Worm (Caenorhabditis elegans) whole organism, L4 larva: ENCODE measurements around the gene F42H10.3.

Experiments used
- F26F4.8 ChIP-seq: fragments of 200-800 bp; sonication (Bioruptor generic); conservative IDR thresholded peaks from 2 replicates; pipeline ENCODE4 v1.3.6; 2022; ENCODE audit warnings: missing genetic modification characterization, missing compliant biosample characterization
- F44E2.7 ChIP-seq: fragments of 200-800 bp; sonication (Bioruptor generic); IDR thresholded peaks from 2 replicates; pipeline ENCODE4 v2.1.2; 2022; ENCODE audit warnings: missing genetic modification characterization, missing compliant biosample characterization
- R02D3.7 ChIP-seq: fragments of 150-350 bp; sonication (generic microtip); optimal IDR thresholded peaks from 3 replicates; lab custom pipeline; 2014; ENCODE audit warnings: missing biosample characterization, missing genetic modification characterization
- T26A8.4 ChIP-seq: fragments of 200-800 bp; sonication (Bioruptor generic); IDR thresholded peaks from 2 replicates; pipeline ENCODE4 v1.3.6; 2022; ENCODE audit warnings: missing genetic modification characterization, missing compliant biosample characterization
- Y48G9A.11 ChIP-seq: fragments of 200-800 bp; sonication (Bioruptor generic); IDR thresholded peaks from 2 replicates; pipeline ENCODE4 v1.3.6; 2022; ENCODE audit warnings: missing genetic modification reagents, missing genetic modification characterization, missing compliant biosample characterization
- aha-1 ChIP-seq: fragments of 150-350 bp; peaks from one replicate; lab custom pipeline; 2014; ENCODE audit warnings: missing biosample characterization, missing genetic modification characterization
- aly-2 ChIP-seq: sonication (generic microtip); optimal IDR thresholded peaks from 2 replicates; lab custom pipeline; 2018; ENCODE audit warnings: missing biosample characterization, missing genetic modification characterization
- ama-1 ChIP-seq: fragments of 150-350 bp; optimal IDR thresholded peaks from 2 replicates; lab custom pipeline; 2014; ENCODE audit warnings: inconsistent platforms, mixed read lengths
- attf-4 ChIP-seq: sonication (generic microtip); optimal IDR thresholded peaks from 3 replicates; lab custom pipeline; 2017; ENCODE audit warnings: missing biosample characterization, missing genetic modification characterization
- ctbp-1 ChIP-seq: fragments of 200-800 bp; sonication (Bioruptor generic); IDR thresholded peaks from 2 replicates; pipeline ENCODE4 v1.3.6; 2022; ENCODE audit warnings: missing genetic modification reagents, missing genetic modification characterization, missing compliant biosample characterization
- dmd-6 ChIP-seq: fragments of 200-800 bp; sonication (Bioruptor generic); IDR thresholded peaks from 2 replicates; pipeline ENCODE4 v1.3.6; 2022; ENCODE audit warnings: missing genetic modification reagents, missing genetic modification characterization, missing compliant biosample characterization
- dmd-8 ChIP-seq: fragments of 200-800 bp; sonication (Bioruptor generic); IDR thresholded peaks from 2 replicates; pipeline ENCODE4 v1.3.6; 2022; ENCODE audit warnings: missing genetic modification characterization, missing compliant biosample characterization
- dmd-9 ChIP-seq: fragments of 200-800 bp; sonication (Bioruptor generic); IDR thresholded peaks from 2 replicates; pipeline ENCODE4 v1.3.6; 2022; ENCODE audit warnings: missing genetic modification reagents, missing genetic modification characterization, missing compliant biosample characterization
- egl-43 ChIP-seq: fragments of 200-800 bp; sonication (Bioruptor generic); IDR thresholded peaks from 2 replicates; pipeline ENCODE4 v1.3.6; 2022; ENCODE audit warnings: missing genetic modification reagents, missing genetic modification characterization, missing compliant biosample characterization
- fkh-10 ChIP-seq: fragments of 150-350 bp; optimal IDR thresholded peaks from 2 replicates; lab custom pipeline; 2014; ENCODE audit warnings: missing biosample characterization, missing genetic modification reagents, missing genetic modification characterization
- hlh-30 ChIP-seq: sonication (generic microtip); optimal IDR thresholded peaks from 2 replicates; lab custom pipeline; 2017; ENCODE audit warnings: antibody characterized with exemption, mild to moderate bottlenecking, missing genetic modification characterization, missing compliant biosample characterization; ENCODE audit not compliant: insufficient read depth
- hmg-1.1 ChIP-seq: fragments of 200-800 bp; sonication (Bioruptor generic); IDR thresholded peaks from 2 replicates; pipeline ENCODE4 v1.3.6; 2022; ENCODE audit warnings: missing genetic modification reagents, missing genetic modification characterization, missing compliant biosample characterization
- jun-1 ChIP-seq: fragments of 150-350 bp; optimal IDR thresholded peaks from 2 replicates; lab custom pipeline; 2014; ENCODE audit warnings: missing biosample characterization, missing genetic modification reagents, missing genetic modification characterization
- lin-1 ChIP-seq: fragments of 200-800 bp; sonication (Bioruptor generic); IDR thresholded peaks from 2 replicates; pipeline ENCODE4 v1.3.6; 2022; ENCODE audit warnings: missing genetic modification reagents, missing genetic modification characterization, missing compliant biosample characterization
- lin-13 ChIP-seq: fragments of 150-350 bp; optimal IDR thresholded peaks from 2 replicates; lab custom pipeline; 2014; ENCODE audit warnings: missing biosample characterization, missing genetic modification reagents, missing genetic modification characterization
- lin-38 ChIP-seq: fragments of 200-800 bp; sonication (Bioruptor generic); IDR thresholded peaks from 2 replicates; pipeline ENCODE4 v1.3.6; 2022; ENCODE audit warnings: missing genetic modification reagents, missing genetic modification characterization, missing compliant biosample characterization
- lin-39 ChIP-seq: fragments of 150-350 bp; optimal IDR thresholded peaks from 2 replicates; lab custom pipeline; 2014; ENCODE audit warnings: missing biosample characterization, missing genetic modification reagents, missing genetic modification characterization
- lsy-2 ChIP-seq, 2 experiments: fragments of 150-350 bp in 1 of 2; sonication (generic microtip) in 1 of 2; optimal IDR thresholded peaks; 2 replicates each; lab custom pipeline; 2014 to 2017; ENCODE audit warnings: missing biosample characterization in 2 of 2, missing genetic modification characterization in 2 of 2
- madf-9 ChIP-seq: fragments of 200-800 bp; sonication (Bioruptor generic); conservative IDR thresholded peaks from 2 replicates; pipeline ENCODE4 v1.3.6; 2022; ENCODE audit warnings: missing genetic modification reagents, missing genetic modification characterization, missing compliant biosample characterization
- mdt-29 ChIP-seq: fragments of 200-800 bp; sonication (Bioruptor generic); IDR thresholded peaks from 2 replicates; pipeline ENCODE4 v1.3.6; 2022; ENCODE audit warnings: missing genetic modification reagents, missing genetic modification characterization, missing compliant biosample characterization
- mxl-2 ChIP-seq: fragments of 200-800 bp; sonication (Bioruptor generic); conservative IDR thresholded peaks from 2 replicates; pipeline ENCODE4 v1.3.6; 2022; ENCODE audit warnings: missing genetic modification reagents, missing genetic modification characterization, missing compliant biosample characterization
- mxl-3 ChIP-seq: fragments of 200-800 bp; sonication (Bioruptor generic); optimal IDR thresholded peaks from 2 replicates; lab custom pipeline; 2018; ENCODE audit warnings: mild to moderate bottlenecking, missing genetic modification characterization, missing compliant biosample characterization
- nhr-25 ChIP-seq: sonication (generic microtip); optimal IDR thresholded peaks from 2 replicates; lab custom pipeline; 2017; ENCODE audit warnings: missing genetic modification characterization, mild to moderate bottlenecking, missing compliant biosample characterization, antibody characterized with exemption, moderate library complexity, borderline replicate concordance; ENCODE audit not compliant: insufficient read depth
- nhr-28 ChIP-seq: fragments of 150-350 bp; optimal IDR thresholded peaks from 2 replicates; lab custom pipeline; 2014; ENCODE audit warnings: missing biosample characterization, missing genetic modification characterization
- nhr-42 ChIP-seq: fragments of 200-800 bp; sonication (Bioruptor generic); IDR thresholded peaks from 2 replicates; pipeline ENCODE4 v1.3.6; 2022; ENCODE audit warnings: missing genetic modification characterization, missing compliant biosample characterization
- skn-1 ChIP-seq: fragments of 150-350 bp; optimal IDR thresholded peaks from 2 replicates; lab custom pipeline; 2014; ENCODE audit warnings: missing biosample characterization, missing genetic modification characterization
- snpc-1.2 ChIP-seq: fragments of 200-800 bp; sonication (Bioruptor generic); IDR thresholded peaks from 2 replicates; pipeline ENCODE4 v1.3.6; 2022; ENCODE audit warnings: missing genetic modification reagents, missing genetic modification characterization, missing compliant biosample characterization
- snpc-4 ChIP-seq: fragments of 150-350 bp; optimal IDR thresholded peaks from 2 replicates; lab custom pipeline; 2014; ENCODE audit warnings: missing biosample characterization, missing genetic modification characterization
- unc-130 ChIP-seq: sonication (generic microtip); optimal IDR thresholded peaks from 2 replicates; lab custom pipeline; 2016; ENCODE audit warnings: missing genetic modification reagents, missing genetic modification characterization, missing compliant biosample characterization
- unc-39 ChIP-seq: sonication (generic microtip); optimal IDR thresholded peaks from 2 replicates; lab custom pipeline; 2017; ENCODE audit warnings: missing biosample characterization, missing genetic modification characterization
- vab-7 ChIP-seq: fragments of 200-800 bp; sonication (Bioruptor generic); IDR thresholded peaks from 2 replicates; pipeline ENCODE4 v1.3.6; 2022; ENCODE audit warnings: missing genetic modification reagents, missing genetic modification characterization, missing compliant biosample characterization
- zip-2 ChIP-seq: fragments of 150-350 bp; optimal IDR thresholded peaks from 2 replicates; lab custom pipeline; 2014; ENCODE audit warnings: missing biosample characterization, missing genetic modification characterization

Gene F42H10.3

ce11 chrIII:8509644-8510393 lies 25.9 kb downstream of the F42H10.3 start (continued):
- TF ChIP-seq F26F4.8, result no peak
- no peak for TF ChIP-seq lin-13 (GFP tag; lab: Kevin White, UChicago)
- TF ChIP-seq skn-1 (tag; lab: Kevin White, UChicago), result no peak

ce11 chrIII:8511711-8512110 lies 27.8 kb downstream of the F42H10.3 start:
- no peak for TF ChIP-seq jun-1 (tag; lab: Kevin White, UChicago)
- TF ChIP-seq lin-38 (GFP tag; lab: Robert Waterston, UW), result no peak
- no peak for TF ChIP-seq unc-39
- TF ChIP-seq T26A8.4 (GFP tag; lab: Robert Waterston, UW), result no peak
- TF ChIP-seq vab-7, result no peak
- no peak for TF ChIP-seq dmd-8 (GFP tag; lab: Robert Waterston, UW)
- peak; percentile 87 for TF ChIP-seq fkh-10
- TF ChIP-seq nhr-28 (tag; lab: Kevin White, UChicago), result no peak
- TF ChIP-seq dmd-6 (GFP tag; lab: Robert Waterston, UW), result no peak
- no peak for TF ChIP-seq nhr-25
- TF ChIP-seq lin-1 (GFP tag; lab: Robert Waterston, UW), result no peak
- 0 out of 2 replicates have a peak, but pooled peaks have one; percentile 9 for TF ChIP-seq ctbp-1 (GFP tag; lab: Robert Waterston, UW)
- TF ChIP-seq lin-39 (tag; lab: Kevin White, UChicago), result no peak
- no peak for TF ChIP-seq snpc-4 (tag; lab: Kevin White, UChicago)
- TF ChIP-seq lsy-2 (tag; optimal IDR thresholded peaks at IDR 0.05; lab: Kevin White, UChicago), result peak in 1 of 2 experiments; percentile 14
- TF ChIP-seq mdt-29 (GFP tag; lab: Robert Waterston, UW), result no peak
- TF ChIP-seq aly-2, result no peak
- TF ChIP-seq F44E2.7 (GFP tag; lab: Robert Waterston, UW), result no peak
- no peak for TF ChIP-seq R02D3.7 (tag; lab: Kevin White, UChicago)

- TF ChIP-seq Y48G9A.11 (GFP tag; lab: Robert Waterston, UW), result no peak
- TF ChIP-seq snpc-1.2 (GFP tag; lab: Robert Waterston, UW), result no peak
- TF ChIP-seq nhr-28 (tag; lab: Kevin White, UChicago), result no peak
- no peak for TF ChIP-seq mxl-2 (GFP tag; lab: Robert Waterston, UW)
- no peak for TF ChIP-seq zip-2 (tag; lab: Kevin White, UChicago)
- TF ChIP-seq hlh-30 (tag; lab: Kevin White, UChicago), result peak; percentile 2
- TF ChIP-seq egl-43, result 0 out of 2 replicates have a peak, but pooled peaks have one; percentile 32
- TF ChIP-seq nhr-42 (GFP tag; lab: Robert Waterston, UW), result no peak
- no peak for TF ChIP-seq unc-130 (GFP tag; lab: Kevin White, UChicago)
- no peak for TF ChIP-seq dmd-9
- TF ChIP-seq mxl-3 (GFP tag; lab: Kevin White, UChicago), result no peak
- TF ChIP-seq madf-9 (GFP tag; lab: Robert Waterston, UW), result no peak
- no peak for TF ChIP-seq attf-4 (tag; lab: Kevin White, UChicago)
These were observed 28.5 kb downstream of the F42H10.3 start for ce11 chrIII:8512279-8512942.

- TF ChIP-seq egl-43 (0 out of 2 replicates have a peak, but pooled peaks have one; percentile 11), lsy-2 (tag; optimal IDR thresholded peaks at IDR 0.05; lab: Kevin White, UChicago) (no peak), jun-1 (tag; lab: Kevin White, UChicago) (peak; percentile 66), T26A8.4 (GFP tag; lab: Robert Waterston, UW) (peak; percentile 34; the same call in 1 of the 2 replicates), aha-1 (tag; lab: Kevin White, UChicago) (peak; percentile 38), hmg-1.1 (GFP tag; lab: Robert Waterston, UW) (0 out of 2 replicates have a peak, but pooled peaks have one; percentile 12), unc-130 (GFP tag; lab: Kevin White, UChicago) (no peak), ama-1 (lab: Kevin White, UChicago) (peak; percentile 58)
These were observed 35.0 kb downstream of the F42H10.3 start for ce11 chrIII:8518990-8519389.
